Worm (Caenorhabditis elegans) whole organism, L4 larva: ENCODE data around the gene F25B5.5.

Experiments used
- R02D3.7 ChIP-seq: fragments of 150-350 bp; sonication (generic microtip); optimal IDR thresholded peaks from 3 replicates; lab custom pipeline; 2014; ENCODE audit warnings: missing biosample characterization, missing genetic modification characterization
- aly-2 ChIP-seq: sonication (generic microtip); optimal IDR thresholded peaks from 2 replicates; lab custom pipeline; 2018; ENCODE audit warnings: missing biosample characterization, missing genetic modification characterization
- ceh-20 ChIP-seq: fragments of 200-800 bp; sonication (Bioruptor generic); IDR thresholded peaks from 2 replicates; pipeline ENCODE4 v1.3.6; 2022; ENCODE audit warnings: missing genetic modification reagents, missing genetic modification characterization, missing compliant biosample characterization
- ceh-28 ChIP-seq: fragments of 150-350 bp; optimal IDR thresholded peaks from 2 replicates; lab custom pipeline; 2014; ENCODE audit warnings: missing biosample characterization, missing genetic modification reagents, missing genetic modification characterization
- dmd-6 ChIP-seq: fragments of 200-800 bp; sonication (Bioruptor generic); IDR thresholded peaks from 2 replicates; pipeline ENCODE4 v1.3.6; 2022; ENCODE audit warnings: missing genetic modification reagents, missing genetic modification characterization, missing compliant biosample characterization
- gei-8 ChIP-seq: fragments of 200-800 bp; sonication (Bioruptor generic); optimal IDR thresholded peaks from 2 replicates; lab custom pipeline; 2018; ENCODE audit warnings: mild to moderate bottlenecking, missing genetic modification characterization, missing compliant biosample characterization
- hif-1 ChIP-seq, 2 experiments: sonication (generic microtip); optimal IDR thresholded peaks; 2 replicates each; lab custom pipeline; 2016 to 2017; ENCODE audit warnings: missing compliant biosample characterization in 2 of 2, missing genetic modification characterization in 2 of 2, missing genetic modification reagents in 2 of 2, missing genotype in 2 of 2, mild to moderate bottlenecking in 1 of 2
- lin-39 ChIP-seq: fragments of 150-350 bp; optimal IDR thresholded peaks from 2 replicates; lab custom pipeline; 2014; ENCODE audit warnings: missing biosample characterization, missing genetic modification reagents, missing genetic modification characterization
- nhr-237 ChIP-seq: sonication (generic microtip); optimal IDR thresholded peaks from 2 replicates; lab custom pipeline; 2017; ENCODE audit warnings: missing biosample characterization, missing genetic modification characterization
- nhr-48 ChIP-seq: sonication (generic microtip); optimal IDR thresholded peaks from 2 replicates; lab custom pipeline; 2016; ENCODE audit warnings: mild to moderate bottlenecking, missing genetic modification characterization, missing compliant biosample characterization
- unc-62 ChIP-seq, 3 experiments: fragments of 150-350 bp in 1 of 3; sonication (generic microtip); optimal IDR thresholded peaks in 2 of 3; peaks in 1 of 3; 1 replicate in 1 of 3; 2 replicates in 2 of 3; lab custom pipeline; 2014 to 2017; ENCODE audit warnings: missing biosample characterization in 3 of 3, missing genetic modification characterization in 3 of 3, missing genetic modification reagents in 3 of 3, missing genotype in 1 of 3
- zag-1 ChIP-seq: fragments of 150-350 bp; optimal IDR thresholded peaks from 2 replicates; lab custom pipeline; 2014; ENCODE audit warnings: missing biosample characterization, missing genetic modification characterization

DNA sequence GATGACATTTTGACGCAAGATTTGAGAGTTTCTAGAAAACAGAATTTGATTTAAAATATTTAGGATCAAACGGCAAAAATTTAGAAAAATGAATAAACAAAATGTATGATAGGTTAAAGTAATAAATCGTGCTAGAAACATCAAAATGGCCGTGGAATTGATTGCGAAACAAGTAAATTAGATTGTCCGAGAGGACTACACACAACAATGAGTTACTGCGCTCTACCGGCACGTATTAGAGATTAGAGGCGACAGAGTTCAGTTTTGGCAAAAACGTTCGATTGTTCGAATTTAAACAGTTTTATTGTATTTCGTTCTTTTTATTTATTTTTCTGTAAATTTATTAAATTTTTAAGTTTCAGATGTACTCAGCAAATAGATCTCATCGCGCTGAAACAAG is 20.2 kb downstream of the F25B5.5 start, which contains the start of the genes dnc-2 and bcl-7:
- no peak for TF ChIP-seq lin-39
- TF ChIP-seq dmd-6 (GFP tag; lab: Robert Waterston, UW), result no peak
- TF ChIP-seq zag-1 (tag; lab: Kevin White, UChicago), result no peak
- TF ChIP-seq ceh-20, result no peak
- no peak for TF ChIP-seq nhr-237 (tag; lab: Kevin White, UChicago)
- TF ChIP-seq ceh-28 (tag; lab: Kevin White, UChicago), result no peak
- TF ChIP-seq hif-1 (tag; optimal IDR thresholded peaks at IDR 0.05; lab: Kevin White, UChicago), result peak in 1 of 2 experiments; percentile 28
- TF ChIP-seq nhr-48 (tag; lab: Kevin White, UChicago), result no peak
- no peak for TF ChIP-seq gei-8
- TF ChIP-seq unc-62 (GFP tag; optimal IDR thresholded peaks at IDR 0.05 in 1 of 2; lab: Kevin White, UChicago), result no peak
- no peak for TF ChIP-seq unc-62 (tag; optimal IDR thresholded peaks at IDR 0.05; lab: Kevin White, UChicago)
- TF ChIP-seq R02D3.7, result no peak
- TF ChIP-seq aly-2 (tag; lab: Kevin White, UChicago), result no peak
